Worm (Caenorhabditis elegans) whole organism, late embryonic: ENCODE results near the gene T14G8.6.
A peak's percentile ranks its signal among the peaks of the same experiment; 100 is the strongest.

ENCODE experiments used
- F13H6.1 ChIP-seq: sonication (generic microtip); optimal IDR thresholded peaks from 2 replicates; lab custom pipeline; 2016; ENCODE audit warnings: missing genetic modification characterization, missing compliant biosample characterization
- K09A11.1 ChIP-seq: sonication (generic microtip); optimal IDR thresholded peaks from 2 replicates; lab custom pipeline; 2017; ENCODE audit warnings: antibody characterized with exemption, mild to moderate bottlenecking, missing genetic modification characterization, missing compliant biosample characterization; ENCODE audit not compliant: insufficient read depth
- Y22D7AL.16 ChIP-seq: sonication (generic microtip); optimal IDR thresholded peaks from 2 replicates; lab custom pipeline; 2016; ENCODE audit warnings: missing genetic modification characterization, missing compliant biosample characterization
- ama-1 ChIP-seq: fragments of 150-350 bp; optimal IDR thresholded peaks from 2 replicates; lab custom pipeline; 2014
- ceh-19 ChIP-seq: fragments of 200-800 bp; sonication (Bioruptor generic); optimal IDR thresholded peaks from 2 replicates; lab custom pipeline; 2018; ENCODE audit warnings: mild to moderate bottlenecking, missing genetic modification characterization, missing compliant biosample characterization
- ceh-2 ChIP-seq: sonication (generic microtip); optimal IDR thresholded peaks from 2 replicates; lab custom pipeline; 2016; ENCODE audit warnings: missing genotype, missing genetic modification characterization, missing compliant biosample characterization
- ceh-24 ChIP-seq: sonication (generic microtip); optimal IDR thresholded peaks from 2 replicates; lab custom pipeline; 2016; ENCODE audit warnings: mild to moderate bottlenecking, missing genetic modification characterization, missing compliant biosample characterization
- ceh-30 ChIP-seq: fragments of 150-350 bp; optimal IDR thresholded peaks from 2 replicates; lab custom pipeline; 2014; ENCODE audit warnings: missing biosample characterization, missing genetic modification characterization
- ceh-31 ChIP-seq: sonication (generic microtip); optimal IDR thresholded peaks from 2 replicates; lab custom pipeline; 2016; ENCODE audit warnings: missing genetic modification characterization, missing compliant biosample characterization
- ceh-45 ChIP-seq: fragments of 200-800 bp; sonication (Bioruptor generic); IDR thresholded peaks from 2 replicates; pipeline ENCODE4 v1.3.6; 2022; ENCODE audit warnings: missing genetic modification reagents, missing genetic modification characterization, missing compliant biosample characterization
- ceh-48 ChIP-seq: sonication (generic microtip); optimal IDR thresholded peaks from 2 replicates; lab custom pipeline; 2016; ENCODE audit warnings: missing genetic modification characterization, inconsistent platforms, missing compliant biosample characterization
- ceh-6 ChIP-seq: fragments of 200-800 bp; sonication (Bioruptor generic); optimal IDR thresholded peaks from 2 replicates; lab custom pipeline; 2018; ENCODE audit warnings: mild to moderate bottlenecking, missing genetic modification characterization, missing compliant biosample characterization
- ceh-9 ChIP-seq: sonication (generic microtip); optimal IDR thresholded peaks from 2 replicates; lab custom pipeline; 2016; ENCODE audit warnings: mild to moderate bottlenecking, missing genetic modification characterization, inconsistent platforms, missing compliant biosample characterization
- dmd-4 ChIP-seq: sonication (generic microtip); optimal IDR thresholded peaks from 2 replicates; lab custom pipeline; 2016; ENCODE audit warnings: borderline replicate concordance, missing genetic modification characterization, missing compliant biosample characterization
- dve-1 ChIP-seq: sonication (generic microtip); optimal IDR thresholded peaks from 2 replicates; lab custom pipeline; 2017; ENCODE audit warnings: antibody characterized with exemption, mild to moderate bottlenecking, missing genetic modification characterization, missing compliant biosample characterization
- ets-4 ChIP-seq: sonication (generic microtip); optimal IDR thresholded peaks from 2 replicates; lab custom pipeline; 2016; ENCODE audit warnings: missing genetic modification characterization, missing compliant biosample characterization
- fkh-10 ChIP-seq: fragments of 150-350 bp; optimal IDR thresholded peaks from 2 replicates; lab custom pipeline; 2014; ENCODE audit warnings: missing biosample characterization, missing genetic modification reagents, missing genetic modification characterization
- fkh-6 ChIP-seq: sonication (generic microtip); optimal IDR thresholded peaks from 2 replicates; lab custom pipeline; 2016; ENCODE audit warnings: missing genetic modification characterization, missing compliant biosample characterization
- hlh-15 ChIP-seq: sonication (generic microtip); optimal IDR thresholded peaks from 2 replicates; lab custom pipeline; 2016; ENCODE audit warnings: missing genetic modification characterization, missing compliant biosample characterization
- hlh-30 ChIP-seq: sonication (generic microtip); optimal IDR thresholded peaks from 2 replicates; lab custom pipeline; 2017; ENCODE audit warnings: antibody characterized with exemption, missing genetic modification characterization, missing compliant biosample characterization; ENCODE audit not compliant: insufficient read depth
- hlh-8 ChIP-seq: sonication (generic microtip); optimal IDR thresholded peaks from 2 replicates; lab custom pipeline; 2016; ENCODE audit warnings: missing genotype, missing genetic modification characterization, missing compliant biosample characterization
- mec-3 ChIP-seq: sonication (generic microtip); optimal IDR thresholded peaks from 2 replicates; lab custom pipeline; 2016; ENCODE audit warnings: borderline replicate concordance, missing genetic modification characterization, missing compliant biosample characterization
- pag-3 ChIP-seq: sonication (generic microtip); optimal IDR thresholded peaks from 2 replicates; lab custom pipeline; 2016; ENCODE audit warnings: missing compliant biosample characterization, missing genetic modification characterization, borderline replicate concordance
- pat-9 ChIP-seq: fragments of 200-800 bp; sonication (Bioruptor generic); optimal IDR thresholded peaks from 2 replicates; lab custom pipeline; 2018; ENCODE audit warnings: mild to moderate bottlenecking, missing genetic modification characterization, moderate library complexity, missing compliant biosample characterization
- pax-1 ChIP-seq: fragments of 150-350 bp; optimal IDR thresholded peaks from 2 replicates; lab custom pipeline; 2014; ENCODE audit warnings: missing biosample characterization, missing genetic modification characterization
- pha-2 ChIP-seq: sonication (generic microtip); optimal IDR thresholded peaks from 2 replicates; lab custom pipeline; 2017; ENCODE audit warnings: mild to moderate bottlenecking, missing genetic modification characterization, missing compliant biosample characterization
- pha-4 ChIP-seq: fragments of 150-350 bp; optimal IDR thresholded peaks from 2 replicates; lab custom pipeline; 2018; ENCODE audit warnings: missing biosample characterization, missing genetic modification reagents, missing genetic modification characterization
- pqm-1 ChIP-seq: sonication (generic microtip); optimal IDR thresholded peaks from 2 replicates; lab custom pipeline; 2016; ENCODE audit warnings: missing genetic modification characterization, missing compliant biosample characterization
- ref-2 ChIP-seq: sonication (generic microtip); optimal IDR thresholded peaks from 2 replicates; lab custom pipeline; 2016; ENCODE audit warnings: missing genetic modification characterization, missing compliant biosample characterization
- sox-4 ChIP-seq: sonication (generic microtip); optimal IDR thresholded peaks from 2 replicates; lab custom pipeline; 2017; ENCODE audit warnings: mild to moderate bottlenecking, missing genetic modification characterization, inconsistent platforms, missing compliant biosample characterization
- tbx-7 ChIP-seq: sonication (generic microtip); optimal IDR thresholded peaks from 2 replicates; lab custom pipeline; 2016; ENCODE audit warnings: missing genotype, missing genetic modification characterization, missing compliant biosample characterization
- ttx-3 ChIP-seq: sonication (generic microtip); optimal IDR thresholded peaks from 2 replicates; lab custom pipeline; 2016; ENCODE audit warnings: missing genetic modification reagents, missing genetic modification characterization, missing compliant biosample characterization
- unc-42 ChIP-seq: sonication (generic microtip); optimal IDR thresholded peaks from 2 replicates; lab custom pipeline; 2016; ENCODE audit warnings: missing genotype, missing genetic modification characterization, missing compliant biosample characterization
- zip-5 ChIP-seq: sonication (generic microtip); optimal IDR thresholded peaks from 2 replicates; lab custom pipeline; 2016; ENCODE audit warnings: missing genetic modification characterization, missing compliant biosample characterization
- ztf-16 ChIP-seq: sonication (generic microtip); optimal IDR thresholded peaks from 2 replicates; lab custom pipeline; 2017; ENCODE audit warnings: missing genetic modification characterization, missing compliant biosample characterization

T14G8.6 gene

ce11 chrX:12862509-12862908, at the start of gene T14G8.6:
Gene T14G8.6, minus strand, starts transcription at chrX:12862846.
- TF ChIP-seq F13H6.1 (tag; lab: Kevin White, UChicago) = no peak
- TF ChIP-seq mec-3 (tag; lab: Kevin White, UChicago) = no peak
- TF ChIP-seq pax-1 (tag; lab: Kevin White, UChicago) = no peak
- no peak for TF ChIP-seq ceh-2 (tag; lab: Kevin White, UChicago)
- TF ChIP-seq hlh-15 (tag; lab: Kevin White, UChicago) = no peak
- TF ChIP-seq dmd-4 (tag; lab: Kevin White, UChicago) = no peak
- no peak for TF ChIP-seq dve-1 (tag; lab: Kevin White, UChicago)
- no peak for TF ChIP-seq ceh-6 (GFP tag; lab: Kevin White, UChicago)
- no peak for TF ChIP-seq ttx-3 (tag; lab: Kevin White, UChicago)
- no peak for TF ChIP-seq sox-4 (tag; lab: Kevin White, UChicago)
- TF ChIP-seq pha-2 (tag; lab: Kevin White, UChicago) = no peak
- no peak for TF ChIP-seq unc-42 (tag; lab: Kevin White, UChicago)
- TF ChIP-seq ceh-24 (tag; lab: Kevin White, UChicago) = no peak
- no peak for TF ChIP-seq fkh-10 (GFP tag; lab: Kevin White, UChicago)
- TF ChIP-seq ref-2 = no peak

- TF ChIP-seq ama-1 (no peak), ceh-2 (tag; lab: Kevin White, UChicago) (no peak), hlh-15 (tag; lab: Kevin White, UChicago) (no peak), ref-2 (no peak), ttx-3 (tag; lab: Kevin White, UChicago) (no peak), pax-1 (tag; lab: Kevin White, UChicago) (no peak), ceh-45 (no peak), pag-3 (tag; lab: Kevin White, UChicago) (no peak), tbx-7 (no peak), ets-4 (tag; lab: Kevin White, UChicago) (no peak), ceh-31 (tag; lab: Kevin White, UChicago) (no peak), pha-4 (no peak), dmd-4 (tag; lab: Kevin White, UChicago) (no peak)
Measured at ce11 chrX:12912435-12912834, 49.8 kb upstream of the T14G8.6 start.

- TF ChIP-seq hlh-8 (tag; lab: Kevin White, UChicago) (no peak), hlh-30 (peak; percentile 26)
- TF ChIP-seq, all 69 proteins: peak for 1
Measured at ce11 chrX:12911235-12911634, 48.6 kb upstream of the T14G8.6 start.

- TF ChIP-seq ceh-9 (no peak), ceh-30 (tag; lab: Kevin White, UChicago) (no peak), zip-5 (no peak), mec-3 (tag; lab: Kevin White, UChicago) (no peak), pat-9 (tag; lab: Kevin White, UChicago) (no peak), unc-42 (tag; lab: Kevin White, UChicago) (no peak), hlh-15 (tag; lab: Kevin White, UChicago) (no peak), ceh-19 (GFP tag; lab: Kevin White, UChicago) (no peak), Y22D7AL.16 (tag; lab: Kevin White, UChicago) (no peak), pax-1 (tag; lab: Kevin White, UChicago) (no peak), hlh-30 (no peak), ceh-48 (tag; lab: Kevin White, UChicago) (no peak), pqm-1 (tag; lab: Kevin White, UChicago) (no peak), fkh-6 (tag; lab: Kevin White, UChicago) (no peak), K09A11.1 (tag; lab: Kevin White, UChicago) (no peak), tbx-7 (no peak), ztf-16 (tag; lab: Kevin White, UChicago) (no peak)
Measured at ce11 chrX:12909910-12910309, 47.3 kb upstream of the T14G8.6 start.
